Fruit fly (Drosophila melanogaster): ENCODE data around the gene CG4553.

The CG4553 gene

dm6 chr3R:25448318-25448717, 28.4 kb downstream of the CG4553 start:
- peak; percentile 44 for TF ChIP-seq CG17801 (GFP tag; optimal IDR thresholded peaks at IDR 0.05; ENCODE audit: partially characterized antibody)

dm6 chr3R:25447451-25447850, 29.3 kb downstream of the CG4553 start:
- TF ChIP-seq CG17801 (GFP tag; optimal IDR thresholded peaks at IDR 0.05; ENCODE audit: partially characterized antibody) = no peak

dm6 chr3R:25446482-25447300, 30.0 kb downstream of the CG4553 start:
- no peak for TF ChIP-seq CG17801 (GFP tag; optimal IDR thresholded peaks at IDR 0.05; ENCODE audit: partially characterized antibody)

dm6 chr3R:25445546-25446400, 30.9 kb downstream of the CG4553 start:
- TF ChIP-seq CG17801 (GFP tag; optimal IDR thresholded peaks at IDR 0.05; ENCODE audit: partially characterized antibody) = no peak

dm6 chr3R:25438353-25438986, 38.2 kb downstream of the CG4553 start:
- no peak for TF ChIP-seq CG17801 (GFP tag; optimal IDR thresholded peaks at IDR 0.05; ENCODE audit: partially characterized antibody)

dm6 chr3R:25437254-25437810, 39.4 kb downstream of the CG4553 start:
- TF ChIP-seq CG17801 (GFP tag; optimal IDR thresholded peaks at IDR 0.05; ENCODE audit: partially characterized antibody) = no peak

- TF ChIP-seq CG17801 (GFP tag; optimal IDR thresholded peaks at IDR 0.05; ENCODE audit: partially characterized antibody) = no peak
Measured at dm6 chr3R:25427175-25427574, 49.5 kb downstream of the CG4553 start.
